Worm (Caenorhabditis elegans): Measurements from ENCODE around the gene F17C8.6.

The F17C8.6 gene

DNA sequence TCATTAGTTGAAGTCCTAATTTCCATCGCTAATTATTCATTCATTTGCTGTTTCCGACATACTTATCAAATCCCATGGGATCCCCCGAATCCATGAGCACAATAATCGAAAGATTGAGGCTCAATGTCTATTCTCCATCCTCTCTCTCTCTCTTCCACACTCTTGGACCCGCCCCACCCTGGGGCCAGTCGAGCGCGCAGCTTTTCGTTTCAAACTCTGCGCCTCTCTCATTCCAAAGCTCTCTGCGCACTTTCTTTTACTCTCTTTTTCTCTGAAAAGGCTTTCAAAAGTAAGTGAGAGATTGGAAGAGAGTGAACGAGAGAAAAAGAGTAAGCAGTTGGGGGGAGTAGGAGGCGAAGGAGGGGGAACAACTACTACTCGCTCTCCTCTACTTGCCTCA, 24.1 kb downstream of the F17C8.6 start, which contains the start of gene acy-1 (continued):
- TF ChIP-seq him-1 (tag; optimal IDR thresholded peaks at IDR 0.05) (no peak), bed-2 (GFP tag; IDR thresholded peaks at IDR 0.05) (no peak), F22D6.2 (tag; optimal IDR thresholded peaks at IDR 0.05) (no peak), madf-10 (tag; optimal IDR thresholded peaks at IDR 0.05) (no peak), ceh-40 (GFP tag; IDR thresholded peaks at IDR 0.05) (no peak), mel-28 (tag; optimal IDR thresholded peaks at IDR 0.05; ENCODE audit: borderline replicate concordance) (no peak), T26A5.8 (tag; optimal IDR thresholded peaks at IDR 0.05) (no peak), ztf-25 (GFP tag; IDR thresholded peaks at IDR 0.05) (no peak), egl-44 (GFP tag; IDR thresholded peaks at IDR 0.05) (no peak), xnd-1 (tag; optimal IDR thresholded peaks at IDR 0.05) (no peak), lin-40 (tag; optimal IDR thresholded peaks at IDR 0.05) (peak; percentile 36), tbp1 (GFP tag; optimal IDR thresholded peaks at IDR 0.05) (no peak), bed-1 (GFP tag; IDR thresholded peaks at IDR 0.05) (no peak), hsf-1 (GFP tag; IDR thresholded peaks at IDR 0.05) (no peak), ceh-91 (GFP tag; IDR thresholded peaks at IDR 0.05) (no peak), madf-3 (GFP tag; IDR thresholded peaks at IDR 0.05) (no peak), F57A8.1 (GFP tag; optimal IDR thresholded peaks at IDR 0.05) (no peak), repo-1 (tag; optimal IDR thresholded peaks at IDR 0.05) (no peak), F23B12.7 (tag; optimal IDR thresholded peaks at IDR 0.05; ENCODE audit: insufficient read depth) (no peak), hmg-1.2 (GFP tag; IDR thresholded peaks at IDR 0.05) (peak; percentile 85), ztf-26 (tag; optimal IDR thresholded peaks at IDR 0.05) (no peak), let-526 (GFP tag; IDR thresholded peaks at IDR 0.05) (no peak), lin-54 (GFP tag; optimal IDR thresholded peaks at IDR 0.05) (peak; percentile 8), ceh-27 (GFP tag; optimal IDR thresholded peaks at IDR 0.05) (peak; percentile 51), F49E8.2 (tag; optimal IDR thresholded peaks at IDR 0.05; ENCODE audit: insufficient read depth) (no peak), snpc-1.1 (tag; optimal IDR thresholded peaks at IDR 0.05; ENCODE audit: insufficient read depth) (no peak), ztf-3 (GFP tag; optimal IDR thresholded peaks at IDR 0.05) (no peak), ets-4 (GFP tag; optimal IDR thresholded peaks at IDR 0.05) (no peak), snpc-3.4 (tag; optimal IDR thresholded peaks at IDR 0.05) (no peak), mxl-1 (tag; optimal IDR thresholded peaks at IDR 0.05) (no peak), hmg-20 (GFP tag; IDR thresholded peaks at IDR 0.05) (no peak), madf-6 (GFP tag; IDR thresholded peaks at IDR 0.05) (no peak), rpc-1 (optimal IDR thresholded peaks at IDR 0.05) (no peak), rpc-1 (tag; optimal IDR thresholded peaks at IDR 0.05) (no peak), aptf-2 (GFP tag; conservative IDR thresholded peaks at IDR 0.05) (no peak), nfyb-1 (GFP tag; IDR thresholded peaks at IDR 0.05) (0 out of 2 replicates have a peak, but pooled peaks have one; percentile 32), lsl-1 (GFP tag; optimal IDR thresholded peaks at IDR 0.05) (no peak), nfya-2 (GFP tag; IDR thresholded peaks at IDR 0.05) (no peak), K11D2.4 (GFP tag; IDR thresholded peaks at IDR 0.05) (peak; percentile 54), B0261.1 (tag; optimal IDR thresholded peaks at IDR 0.05) (no peak), dpff-1 (tag; optimal IDR thresholded peaks at IDR 0.05) (no peak), B0336.3 (GFP tag; IDR thresholded peaks at IDR 0.05) (no peak), mes-4 (tag; optimal IDR thresholded peaks at IDR 0.05) (no peak)
